Worm (Caenorhabditis elegans): Measurements from ENCODE around the gene cogc-8.

ce11 chrIV:283347-283746, 43.1 kb downstream of the cogc-8 start, which contains the start of gene best-19:
- peak; percentile 41 for TF ChIP-seq fkh-10 (GFP tag; optimal IDR thresholded peaks at IDR 0.05)
- no peak for TF ChIP-seq unc-39 (tag; optimal IDR thresholded peaks at IDR 0.05)
- no peak for TF ChIP-seq ztf-11 (tag; optimal IDR thresholded peaks at IDR 0.05)
- no peak for TF ChIP-seq ceh-16 (tag; optimal IDR thresholded peaks at IDR 0.05)
- no peak for TF ChIP-seq fos-1 (tag; optimal IDR thresholded peaks at IDR 0.05)
- no peak for TF ChIP-seq nhr-11 (tag; optimal IDR thresholded peaks at IDR 0.05)
- no peak for TF ChIP-seq pha-4 (tag; optimal IDR thresholded peaks at IDR 0.05)
- TF ChIP-seq elt-1 (tag; optimal IDR thresholded peaks at IDR 0.05): no peak
